In genomic region chr3L:19899308-19899927, dm6 we compare ENCODE assay signal across 3 fruit fly cellular contexts.
A peak's percentile ranks its signal among the peaks of the same experiment; 100 is the strongest.
TF ChIP-seq lines count a peak whose summit lies in the region.

No protein-coding gene starts in this region.

TF ChIP-seq in whole organism, adult, 20 proteins besides CTCF, POLR2A, EP300 and RAD21 (continued from another document):
- TF ChIP-seq cnc (optimal IDR thresholded peaks at IDR 0.05; lab: Kevin White, UChicago), result no peak

TF ChIP-seq in whole organism, embryonic, 481 proteins besides CTCF, POLR2A, EP300 and RAD21 (continued from another document and continues in another):
- TF ChIP-seq B-H2 (GFP tag; optimal IDR thresholded peaks at IDR 0.05; lab: Kevin White, UChicago), result no peak
- peak; percentile 22 for TF ChIP-seq abd-A (tag; optimal IDR thresholded peaks at IDR 0.05; lab: Kevin White, UChicago)
- no peak for TF ChIP-seq CG6683 (GFP tag; optimal IDR thresholded peaks at IDR 0.05; lab: Kevin White, UChicago)
- peak; percentile 14 for TF ChIP-seq mirr (GFP tag; optimal IDR thresholded peaks at IDR 0.05; lab: Kevin White, UChicago)
- no peak for TF ChIP-seq scrt (GFP tag; optimal IDR thresholded peaks at IDR 0.05; lab: Kevin White, UChicago)
- TF ChIP-seq sens (GFP tag; lab: Kevin White, UChicago), result peak; percentile 91
- no peak for TF ChIP-seq Oaz (GFP tag; IDR thresholded peaks at IDR 0.05; lab: Robert Waterston, UW)
- TF ChIP-seq Awh (GFP tag; IDR thresholded peaks at IDR 0.05; lab: Robert Waterston, UW), result no peak
- peak; percentile 48 for TF ChIP-seq Kr (GFP tag; optimal IDR thresholded peaks at IDR 0.05; lab: Kevin White, UChicago)
- TF ChIP-seq nau (GFP tag; optimal IDR thresholded peaks at IDR 0.05; lab: Kevin White, UChicago), result peak; percentile 40
- TF ChIP-seq D19A (tag; optimal IDR thresholded peaks at IDR 0.05; lab: Kevin White, UChicago), result peak; percentile 11
- TF ChIP-seq CG2199 (GFP tag; IDR thresholded peaks at IDR 0.05; lab: Robert Waterston, UW), result peak; percentile 65; the same call in 1 of the 3 replicates
- peak; percentile 57 for TF ChIP-seq Deaf1 (tag; optimal IDR thresholded peaks at IDR 0.05; lab: Kevin White, UChicago)
- TF ChIP-seq CG32772 (GFP tag; IDR thresholded peaks at IDR 0.05; lab: Robert Waterston, UW), result no peak
- TF ChIP-seq bigmax (GFP tag; optimal IDR thresholded peaks at IDR 0.05; lab: Kevin White, UChicago), result no peak
- no peak for TF ChIP-seq Max (GFP tag; optimal IDR thresholded peaks at IDR 0.05; lab: Kevin White, UChicago)
- peak; percentile 30 for TF ChIP-seq wek (GFP tag; optimal IDR thresholded peaks at IDR 0.05; lab: Kevin White, UChicago)
- TF ChIP-seq stwl (tag; optimal IDR thresholded peaks at IDR 0.05; lab: Kevin White, UChicago), result peak; percentile 97
- no peak for TF ChIP-seq CG7556 (GFP tag; optimal IDR thresholded peaks at IDR 0.05; lab: Kevin White, UChicago)
- TF ChIP-seq CG15479 (GFP tag; optimal IDR thresholded peaks at IDR 0.05; lab: Kevin White, UChicago), result peak; percentile 90
- peak; percentile 2 for TF ChIP-seq HmgZ (tag; optimal IDR thresholded peaks at IDR 0.05; lab: Kevin White, UChicago)
- TF ChIP-seq CG11560 (tag; IDR thresholded peaks at IDR 0.05; lab: Robert Waterston, UW), result no peak
- peak; percentile 13 for TF ChIP-seq CG4424 (GFP tag; optimal IDR thresholded peaks at IDR 0.05; lab: Kevin White, UChicago)
- peak; percentile 42 for TF ChIP-seq CG7928 (GFP tag; optimal IDR thresholded peaks at IDR 0.05; lab: Kevin White, UChicago)
- TF ChIP-seq gcm (GFP tag; optimal IDR thresholded peaks at IDR 0.05; lab: Kevin White, UChicago), result peak; percentile 10
- TF ChIP-seq NFAT (GFP tag; IDR thresholded peaks at IDR 0.05; lab: Robert Waterston, UW), result no peak
- TF ChIP-seq gt (GFP tag; IDR thresholded peaks at IDR 0.05; lab: Robert Waterston, UW), result no peak
- TF ChIP-seq CG32767 (GFP tag; IDR thresholded peaks at IDR 0.05; lab: Robert Waterston, UW), result peak; percentile 81; the same call in 1 of the 2 replicates
- TF ChIP-seq Xbp1 (GFP tag; optimal IDR thresholded peaks at IDR 0.05; lab: Kevin White, UChicago), result no peak
- peak; percentile 21 for TF ChIP-seq Med (GFP tag; lab: Kevin White, UChicago)
- TF ChIP-seq sug (tag; optimal IDR thresholded peaks at IDR 0.05; lab: Kevin White, UChicago), result peak; percentile 5
- TF ChIP-seq CG11695 (GFP tag; IDR thresholded peaks at IDR 0.05; lab: Robert Waterston, UW), result no peak
- peak; percentile 61; the same call in 1 of the 2 replicates for TF ChIP-seq bbx (GFP tag; IDR thresholded peaks at IDR 0.05; lab: Robert Waterston, UW; ENCODE audit: partially characterized antibody)
- TF ChIP-seq Xrp1 (GFP tag; IDR thresholded peaks at IDR 0.05; lab: Robert Waterston, UW), result peak; percentile 32; the same call in 1 of the 2 replicates
- TF ChIP-seq CG17328 (GFP tag; IDR thresholded peaks at IDR 0.05; lab: Robert Waterston, UW), result 0 out of 2 replicates have a peak, but pooled peaks have one; percentile 23
- TF ChIP-seq pfk (GFP tag; optimal IDR thresholded peaks at IDR 0.05; lab: Kevin White, UChicago), result peak; percentile 44
- 0 out of 2 replicates have a peak, but pooled peaks have one; percentile 27 for TF ChIP-seq amos (GFP tag; IDR thresholded peaks at IDR 0.05; lab: Robert Waterston, UW; ENCODE audit: partially characterized antibody)
- TF ChIP-seq CG1603 (tag; optimal IDR thresholded peaks at IDR 0.05; lab: Kevin White, UChicago), result peak; percentile 10
- no peak for TF ChIP-seq grn (GFP tag; optimal IDR thresholded peaks at IDR 0.05; lab: Kevin White, UChicago)
- TF ChIP-seq CG34422 (GFP tag; IDR thresholded peaks at IDR 0.05; lab: Robert Waterston, UW), result no peak
- no peak for TF ChIP-seq hkb (optimal IDR thresholded peaks at IDR 0.05; lab: Kevin White, UChicago)
- 0 out of 2 replicates have a peak, but pooled peaks have one; percentile 12 for TF ChIP-seq hkb (GFP tag; IDR thresholded peaks at IDR 0.05; lab: Robert Waterston, UW)
- TF ChIP-seq CG2116 (GFP tag; optimal IDR thresholded peaks at IDR 0.05; lab: Kevin White, UChicago), result peak; percentile 22
- no peak for TF ChIP-seq CG12942 (GFP tag; optimal IDR thresholded peaks at IDR 0.05; lab: Kevin White, UChicago)
- peak; percentile 53 for TF ChIP-seq fd64A (GFP tag; optimal IDR thresholded peaks at IDR 0.05; lab: Kevin White, UChicago)
- peak; percentile 47 for TF ChIP-seq Sry-δ (GFP tag; optimal IDR thresholded peaks at IDR 0.05; lab: Kevin White, UChicago)
- peak; percentile 73 for TF ChIP-seq CG17385 (GFP tag; optimal IDR thresholded peaks at IDR 0.05; lab: Kevin White, UChicago)
- TF ChIP-seq twi (tag; optimal IDR thresholded peaks at IDR 0.05; lab: Kevin White, UChicago), result peak; percentile 89
- no peak for TF ChIP-seq Side (GFP tag; optimal IDR thresholded peaks at IDR 0.05; lab: Kevin White, UChicago)
- no peak for TF ChIP-seq CG11398 (GFP tag; optimal IDR thresholded peaks at IDR 0.05; lab: Kevin White, UChicago)
- TF ChIP-seq pum (GFP tag; optimal IDR thresholded peaks at IDR 0.05; lab: Kevin White, UChicago), result no peak
- TF ChIP-seq sna (GFP tag; IDR thresholded peaks at IDR 0.05; lab: Robert Waterston, UW; ENCODE audit: partially characterized antibody), result peak; percentile 33; the same call in 1 of the 2 replicates
- peak; percentile 55 for TF ChIP-seq CG7987 (GFP tag; optimal IDR thresholded peaks at IDR 0.05; lab: Kevin White, UChicago)
- no peak for TF ChIP-seq CG8290 (GFP tag; optimal IDR thresholded peaks at IDR 0.05; lab: Kevin White, UChicago)
- peak in 1 of 2 experiments; percentile 42 for TF ChIP-seq CG8290 (tag; optimal IDR thresholded peaks at IDR 0.05; lab: Kevin White, UChicago)
- TF ChIP-seq nom (GFP tag; optimal IDR thresholded peaks at IDR 0.05; lab: Kevin White, UChicago), result peak; percentile 0
- TF ChIP-seq CG8944 (GFP tag; optimal IDR thresholded peaks at IDR 0.05; lab: Kevin White, UChicago), result no peak
- 0 out of 3 replicates have a peak, but pooled peaks have one; percentile 36 for TF ChIP-seq zfh1 (GFP tag; IDR thresholded peaks at IDR 0.05; lab: Robert Waterston, UW)
- no peak for TF ChIP-seq CkIIα-i1 (GFP tag; IDR thresholded peaks at IDR 0.05; lab: Robert Waterston, UW)
- TF ChIP-seq CG7786 (GFP tag; optimal IDR thresholded peaks at IDR 0.05; lab: Kevin White, UChicago), result no peak
- TF ChIP-seq Dll (GFP tag; IDR thresholded peaks at IDR 0.05; lab: Robert Waterston, UW; ENCODE audit: partially characterized antibody), result 0 out of 4 replicates have a peak, but pooled peaks have one; percentile 35
- TF ChIP-seq E2f2 (GFP tag; IDR thresholded peaks at IDR 0.05; lab: Robert Waterston, UW), result 0 out of 2 replicates have a peak, but pooled peaks have one; percentile 6
- TF ChIP-seq sd (tag; optimal IDR thresholded peaks at IDR 0.05; lab: Kevin White, UChicago), result peak; percentile 68

TF ChIP-seq in whole organism, prepupa, 60 proteins besides CTCF, POLR2A, EP300 and RAD21 (continued from another document):
- TF ChIP-seq CG8319 (GFP tag; optimal IDR thresholded peaks at IDR 0.05; lab: Kevin White, UChicago) (no peak), CG6163 (GFP tag; IDR thresholded peaks at IDR 0.05; lab: Robert Waterston, UW) (peak; percentile 18; the same call in 1 of the 3 replicates), CG3032 (tag; optimal IDR thresholded peaks at IDR 0.05; lab: Kevin White, UChicago) (no peak), CG34406 (GFP tag; optimal IDR thresholded peaks at IDR 0.05; lab: Kevin White, UChicago) (no peak), OdsH (GFP tag; optimal IDR thresholded peaks at IDR 0.05; lab: Kevin White, UChicago) (peak; percentile 15), Smox (GFP tag; optimal IDR thresholded peaks at IDR 0.05; lab: Kevin White, UChicago) (no peak), CG8119 (GFP tag; IDR thresholded peaks at IDR 0.05; lab: Robert Waterston, UW) (no peak), vri (GFP tag; optimal IDR thresholded peaks at IDR 0.05; lab: Kevin White, UChicago) (peak; percentile 46), CG9139 (GFP tag; optimal IDR thresholded peaks at IDR 0.05; lab: Kevin White, UChicago) (no peak), dsx (GFP tag; optimal IDR thresholded peaks at IDR 0.05; lab: Kevin White, UChicago; ENCODE audit: poor library complexity, severe bottlenecking) (peak; percentile 38), fd59A (GFP tag; optimal IDR thresholded peaks at IDR 0.05; lab: Kevin White, UChicago) (no peak), CG1621 (tag; optimal IDR thresholded peaks at IDR 0.05; lab: Kevin White, UChicago) (no peak), Sox102F (GFP tag; optimal IDR thresholded peaks at IDR 0.05; lab: Kevin White, UChicago) (no peak), fkh (GFP tag; optimal IDR thresholded peaks at IDR 0.05; lab: Kevin White, UChicago) (peak; percentile 7), CG32006 (GFP tag; optimal IDR thresholded peaks at IDR 0.05; lab: Kevin White, UChicago) (peak; percentile 32), Eip78C (GFP tag; lab: Kevin White, UChicago) (peak; percentile 62), Lpt (GFP tag; optimal IDR thresholded peaks at IDR 0.05; lab: Kevin White, UChicago) (no peak), Sox14 (GFP tag; optimal IDR thresholded peaks at IDR 0.05; lab: Kevin White, UChicago) (peak; percentile 73), CG6808 (GFP tag; optimal IDR thresholded peaks at IDR 0.05; lab: Kevin White, UChicago) (no peak), Hr4 (GFP tag; optimal IDR thresholded peaks at IDR 0.05; lab: Kevin White, UChicago) (no peak), esn (GFP tag; optimal IDR thresholded peaks at IDR 0.05; lab: Kevin White, UChicago) (no peak), CG11762 (GFP tag; optimal IDR thresholded peaks at IDR 0.05; lab: Kevin White, UChicago; ENCODE audit: insufficient read depth) (no peak), lz (GFP tag; optimal IDR thresholded peaks at IDR 0.05; lab: Kevin White, UChicago) (no peak), Sox15 (GFP tag; optimal IDR thresholded peaks at IDR 0.05; lab: Kevin White, UChicago) (no peak), CG10631 (GFP tag; optimal IDR thresholded peaks at IDR 0.05; lab: Kevin White, UChicago) (peak; percentile 3), CG11294 (GFP tag; IDR thresholded peaks at IDR 0.05; lab: Robert Waterston, UW) (no peak)
